Worm (Caenorhabditis elegans) whole organism, dauer: Measurements from ENCODE around the gene lys-8.

Experiments used
- unc-62 ChIP-seq: sonication (generic microtip); optimal IDR thresholded peaks from 2 replicates; lab custom pipeline; 2017; ENCODE audit warnings: missing biosample characterization, missing genetic modification reagents, missing genetic modification characterization

lys-8 gene

ce11 chrII:5561392-5561791, 24.6 kb upstream of the lys-8 start, which contains the start of gene C17C3.3:
TSS of gene C17C3.3 (plus strand) at chrII:5561737.
- TF ChIP-seq unc-62, result no peak

- no peak for TF ChIP-seq unc-62
Observed at ce11 chrII:5565082-5565623, 20.8 kb upstream of the lys-8 start.

ce11 chrII:5570272-5570671, 15.7 kb upstream of the lys-8 start, which contains the start of the genes C17C3.1 and C17C3.15:
TSS of gene C17C3.1 (plus strand) at chrII:5570572.
TSS of gene C17C3.15 (plus strand) at chrII:5570654.
- no peak for TF ChIP-seq unc-62

- TF ChIP-seq unc-62, result no peak
Observed at ce11 chrII:5572082-5572746, 13.8 kb upstream of the lys-8 start.

- TF ChIP-seq unc-62, result no peak
Observed at ce11 chrII:5574925-5575324, 11.1 kb upstream of the lys-8 start.

ce11 chrII:5577060-5577459, 8.9 kb upstream of the lys-8 start:
- TF ChIP-seq unc-62, result no peak

- TF ChIP-seq unc-62, result no peak
Observed at ce11 chrII:5578035-5578434, 7.9 kb upstream of the lys-8 start, which contains the start of gene T25E4.1. TSS of gene T25E4.1 (plus strand) at chrII:5578335.

ce11 chrII:5578714-5579113, 7.3 kb upstream of the lys-8 start:
- no peak for TF ChIP-seq unc-62

- TF ChIP-seq unc-62, result no peak
Observed at ce11 chrII:5579236-5579635, 6.7 kb upstream of the lys-8 start.

- TF ChIP-seq unc-62, result no peak
Observed at ce11 chrII:5582309-5582708, 3.7 kb upstream of the lys-8 start, which contains the start of gene T25E4.2. TSS of gene T25E4.2 (minus strand) at chrII:5582409.

ce11 chrII:5587794-5588193, 1.8 kb downstream of the lys-8 start:
- TF ChIP-seq unc-62, result no peak

ce11 chrII:5589690-5590089, 3.7 kb downstream of the lys-8 start, which contains the start of gene C17G10.13:
TSS of gene C17G10.13 (minus strand) at chrII:5589790.
- TF ChIP-seq unc-62, result no peak

ce11 chrII:5591558-5591957, 5.6 kb downstream of the lys-8 start:
- TF ChIP-seq unc-62, result no peak

ce11 chrII:5592857-5593256, 6.9 kb downstream of the lys-8 start:
- TF ChIP-seq unc-62, result no peak

ce11 chrII:5593377-5593932, 7.5 kb downstream of the lys-8 start, which contains the start of gene cdc-14:
TSS of gene cdc-14 (minus strand) at chrII:5593427.
- TF ChIP-seq unc-62, result no peak

- TF ChIP-seq unc-62, result no peak
Observed at ce11 chrII:5594210-5594764, 8.3 kb downstream of the lys-8 start, which contains the start of gene ttc-4. TSS of gene ttc-4 (plus strand) at chrII:5594714.

- no peak for TF ChIP-seq unc-62
Observed at ce11 chrII:5596247-5596646, 10.3 kb downstream of the lys-8 start, which contains the start of gene C17G10.1. TSS of gene C17G10.1 (plus strand) at chrII:5596547.
